Worm (Caenorhabditis elegans): Measurements from ENCODE around the gene C29A12.22.

DNA sequence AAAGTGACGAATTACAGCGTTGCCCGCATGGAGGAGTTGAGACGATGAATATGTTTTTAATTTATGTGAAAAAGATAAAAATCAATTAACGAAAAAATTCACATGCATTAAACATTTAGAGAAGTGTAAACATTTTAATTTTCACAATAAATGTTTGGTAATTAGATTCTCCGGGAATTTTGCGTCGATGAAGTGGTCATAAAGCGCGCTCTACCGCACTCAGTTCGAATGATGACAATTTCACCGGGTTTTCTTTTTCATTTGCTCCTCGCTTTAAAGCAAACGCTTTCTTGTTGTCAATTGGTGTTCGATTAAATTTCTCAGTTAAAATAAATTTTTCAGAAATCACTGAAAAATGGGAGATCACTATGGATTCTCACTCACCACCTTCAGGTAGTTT lies 41.8 kb upstream of the C29A12.22 start, which contains the start of the genes D1054.1 and pas-2:
- TF ChIP-seq drap-1 (GFP tag; optimal IDR thresholded peaks at IDR 0.05) (no peak), nhr-237 (tag; optimal IDR thresholded peaks at IDR 0.05) (no peak), unc-62 (GFP tag; optimal IDR thresholded peaks at IDR 0.05) (no peak), elt-1 (tag; optimal IDR thresholded peaks at IDR 0.05; ENCODE audit: borderline replicate concordance, insufficient read depth) (no peak), blmp-1 (tag; optimal IDR thresholded peaks at IDR 0.05) (no peak), elt-3 (tag; optimal IDR thresholded peaks at IDR 0.05) (no peak), M03D4.4 (tag; optimal IDR thresholded peaks at IDR 0.05) (no peak), lsy-2 (tag; optimal IDR thresholded peaks at IDR 0.05) (no peak), ztf-11 (tag; optimal IDR thresholded peaks at IDR 0.05) (no peak), sptf-1 (tag; optimal IDR thresholded peaks at IDR 0.05) (no peak)

All from whole organism, mixed stage, embryonic.